Worm (Caenorhabditis elegans) whole organism, L3 larva: ENCODE data around the gene B0491.6.

Source experiments
- aly-2 ChIP-seq: fragments of 150-350 bp; optimal IDR thresholded peaks from 2 replicates; lab custom pipeline; 2014; ENCODE audit warnings: missing biosample characterization, missing genetic modification characterization
- ceh-28 ChIP-seq: fragments of 150-350 bp; optimal IDR thresholded peaks from 2 replicates; lab custom pipeline; 2014; ENCODE audit warnings: missing biosample characterization, missing genetic modification reagents, missing genetic modification characterization
- ceh-82 ChIP-seq: fragments of 150-350 bp; optimal IDR thresholded peaks from 2 replicates; lab custom pipeline; 2014; ENCODE audit warnings: missing biosample characterization, missing genetic modification characterization
- ceh-9 ChIP-seq: sonication (generic microtip); optimal IDR thresholded peaks from 2 replicates; lab custom pipeline; 2018; ENCODE audit warnings: missing biosample characterization, missing genetic modification characterization
- daf-12 ChIP-seq: fragments of 150-350 bp; optimal IDR thresholded peaks from 2 replicates; lab custom pipeline; 2014; ENCODE audit warnings: missing biosample characterization, missing genetic modification reagents, missing genetic modification characterization
- elt-2 ChIP-seq: sonication (generic microtip); optimal IDR thresholded peaks from 2 replicates; lab custom pipeline; 2016; ENCODE audit warnings: missing genetic modification reagents, mild to moderate bottlenecking, missing genetic modification characterization, missing compliant biosample characterization
- eor-1 ChIP-seq, 2 experiments: fragments of 150-350 bp; optimal IDR thresholded peaks; 2 replicates each; lab custom pipeline; 2014 to 2018; ENCODE audit warnings: missing biosample characterization in 2 of 2, missing genetic modification characterization in 2 of 2
- fkh-10 ChIP-seq: sonication (generic microtip); optimal IDR thresholded peaks from 2 replicates; lab custom pipeline; 2017; ENCODE audit warnings: missing biosample characterization, missing genetic modification reagents, missing genetic modification characterization
- fkh-2 ChIP-seq: fragments of 150-350 bp; optimal IDR thresholded peaks from 2 replicates; lab custom pipeline; 2014; ENCODE audit warnings: missing biosample characterization, missing genetic modification reagents, missing genetic modification characterization
- hmg-11 ChIP-seq: sonication (generic microtip); optimal IDR thresholded peaks from 2 replicates; lab custom pipeline; 2016; ENCODE audit warnings: missing genetic modification characterization, missing compliant biosample characterization
- lin-15B ChIP-seq: fragments of 150-350 bp; optimal IDR thresholded peaks from 2 replicates; lab custom pipeline; 2014; ENCODE audit warnings: missing biosample characterization, missing genetic modification characterization
- lin-39 ChIP-seq: fragments of 150-350 bp; optimal IDR thresholded peaks from 2 replicates; lab custom pipeline; 2018; ENCODE audit warnings: missing biosample characterization, missing genetic modification reagents, missing genetic modification characterization
- mdl-1 ChIP-seq: fragments of 150-350 bp; optimal IDR thresholded peaks from 2 replicates; lab custom pipeline; 2014; ENCODE audit warnings: missing biosample characterization, missing genetic modification characterization
- mml-1 ChIP-seq: fragments of 150-350 bp; sonication (generic microtip); optimal IDR thresholded peaks from 3 replicates; lab custom pipeline; 2014; ENCODE audit warnings: missing biosample characterization, missing genetic modification characterization
- nfya-1 ChIP-seq: sonication (generic microtip); optimal IDR thresholded peaks from 2 replicates; lab custom pipeline; 2017; ENCODE audit warnings: missing genetic modification characterization, mild to moderate bottlenecking, missing compliant biosample characterization, antibody characterized with exemption, moderate library complexity; ENCODE audit not compliant: insufficient read depth
- nhr-11 ChIP-seq: fragments of 150-350 bp; optimal IDR thresholded peaks from 2 replicates; lab custom pipeline; 2014; ENCODE audit warnings: missing biosample characterization, missing genetic modification characterization
- nhr-12 ChIP-seq: fragments of 150-350 bp; optimal IDR thresholded peaks from 2 replicates; lab custom pipeline; 2014; ENCODE audit warnings: missing biosample characterization, missing genetic modification characterization
- nhr-23 ChIP-seq: fragments of 150-350 bp; optimal IDR thresholded peaks from 2 replicates; lab custom pipeline; 2014; ENCODE audit warnings: missing biosample characterization, missing genetic modification reagents, missing genetic modification characterization
- nhr-25 ChIP-seq: sonication (generic microtip); optimal IDR thresholded peaks from 2 replicates; lab custom pipeline; 2017; ENCODE audit warnings: missing biosample characterization, missing genetic modification characterization
- nhr-67 ChIP-seq: fragments of 150-350 bp; optimal IDR thresholded peaks from 2 replicates; lab custom pipeline; 2014; ENCODE audit warnings: missing biosample characterization, missing genetic modification characterization
- nhr-76 ChIP-seq: fragments of 150-350 bp; sonication (generic microtip); optimal IDR thresholded peaks from 5 replicates; lab custom pipeline; 2014; ENCODE audit warnings: missing biosample characterization, missing genetic modification characterization
- nhr-77 ChIP-seq: fragments of 150-350 bp; optimal IDR thresholded peaks from 2 replicates; lab custom pipeline; 2014; ENCODE audit warnings: missing biosample characterization, missing genetic modification characterization
- pha-4 ChIP-seq: fragments of 150-350 bp; optimal IDR thresholded peaks from 2 replicates; lab custom pipeline; 2014; ENCODE audit warnings: missing biosample characterization, missing genetic modification reagents, missing genetic modification characterization
- pqm-1 ChIP-seq: fragments of 150-350 bp; optimal IDR thresholded peaks from 2 replicates; lab custom pipeline; 2017; ENCODE audit warnings: missing biosample characterization, missing genetic modification characterization, inconsistent platforms
- sea-2 ChIP-seq: fragments of 150-350 bp; sonication (generic microtip); optimal IDR thresholded peaks from 4 replicates; lab custom pipeline; 2014; ENCODE audit warnings: missing biosample characterization, missing genetic modification reagents, missing genetic modification characterization
- snpc-4 ChIP-seq: fragments of 150-350 bp; optimal IDR thresholded peaks from 2 replicates; lab custom pipeline; 2014; ENCODE audit warnings: missing biosample characterization, missing genetic modification characterization
- tbx-2 ChIP-seq: sonication (generic microtip); optimal IDR thresholded peaks from 2 replicates; lab custom pipeline; 2016; ENCODE audit warnings: mild to moderate bottlenecking, missing genetic modification characterization, missing compliant biosample characterization
- unc-62 ChIP-seq: fragments of 150-350 bp; sonication (generic microtip); optimal IDR thresholded peaks from 4 replicates; lab custom pipeline; 2014; ENCODE audit warnings: missing biosample characterization, missing genetic modification reagents, missing genetic modification characterization
- zag-1 ChIP-seq: fragments of 150-350 bp; optimal IDR thresholded peaks from 2 replicates; lab custom pipeline; 2014; ENCODE audit warnings: missing biosample characterization, missing genetic modification characterization
- ztf-11 ChIP-seq: fragments of 150-350 bp; optimal IDR thresholded peaks from 2 replicates; lab custom pipeline; 2014; ENCODE audit warnings: missing biosample characterization, missing genetic modification characterization
- ztf-4 ChIP-seq: fragments of 150-350 bp; optimal IDR thresholded peaks from 2 replicates; lab custom pipeline; 2014; ENCODE audit warnings: missing biosample characterization, missing genetic modification characterization

Gene B0491.6

DNA sequence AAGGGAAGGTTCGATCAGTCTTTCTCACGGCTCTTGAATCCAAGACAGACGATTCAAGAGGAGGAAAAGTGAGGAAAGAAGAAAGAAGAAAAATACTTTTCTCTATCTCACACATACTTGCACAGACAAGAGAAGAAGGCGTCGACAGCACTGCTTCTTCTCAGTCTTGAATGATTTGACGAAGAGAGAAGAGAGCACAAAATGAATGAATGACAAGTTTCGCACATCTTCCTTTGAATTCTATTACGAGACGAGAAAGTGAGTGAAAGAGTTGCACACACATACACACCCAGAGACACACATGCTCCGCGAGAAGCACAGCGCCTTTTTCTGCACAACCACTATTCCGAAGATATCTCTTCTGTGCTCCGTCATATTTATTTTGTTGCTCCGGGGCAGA is 12.5 kb downstream of the B0491.6 start:
- TF ChIP-seq elt-2 (tag; lab: Kevin White, UChicago) = no peak
- no peak for TF ChIP-seq ztf-11 (tag; lab: Kevin White, UChicago)
- TF ChIP-seq lin-15B (tag; lab: Kevin White, UChicago) = no peak
- TF ChIP-seq lin-39 (tag; lab: Kevin White, UChicago) = peak; percentile 9
- TF ChIP-seq fkh-10 (GFP tag; lab: Kevin White, UChicago) = peak; percentile 67

- TF ChIP-seq ztf-4 (tag; lab: Kevin White, UChicago) (no peak), fkh-10 (GFP tag; lab: Kevin White, UChicago) (no peak), snpc-4 (tag; lab: Kevin White, UChicago) (peak; percentile 66), hmg-11 (tag; lab: Kevin White, UChicago) (no peak), nhr-67 (tag; lab: Kevin White, UChicago) (no peak), mdl-1 (tag; lab: Kevin White, UChicago) (no peak), nhr-77 (tag; lab: Kevin White, UChicago) (no peak), tbx-2 (tag; lab: Kevin White, UChicago) (no peak), unc-62 (GFP tag; lab: Kevin White, UChicago) (no peak), elt-2 (tag; lab: Kevin White, UChicago) (peak; percentile 67), ceh-28 (tag; lab: Kevin White, UChicago) (no peak), nhr-25 (tag; lab: Kevin White, UChicago) (peak; percentile 38), aly-2 (tag; lab: Kevin White, UChicago) (no peak), nhr-76 (tag; lab: Kevin White, UChicago) (no peak)
Observed at ce11 chrII:11333846-11334638, 14.1 kb downstream of the B0491.6 start.

DNA sequence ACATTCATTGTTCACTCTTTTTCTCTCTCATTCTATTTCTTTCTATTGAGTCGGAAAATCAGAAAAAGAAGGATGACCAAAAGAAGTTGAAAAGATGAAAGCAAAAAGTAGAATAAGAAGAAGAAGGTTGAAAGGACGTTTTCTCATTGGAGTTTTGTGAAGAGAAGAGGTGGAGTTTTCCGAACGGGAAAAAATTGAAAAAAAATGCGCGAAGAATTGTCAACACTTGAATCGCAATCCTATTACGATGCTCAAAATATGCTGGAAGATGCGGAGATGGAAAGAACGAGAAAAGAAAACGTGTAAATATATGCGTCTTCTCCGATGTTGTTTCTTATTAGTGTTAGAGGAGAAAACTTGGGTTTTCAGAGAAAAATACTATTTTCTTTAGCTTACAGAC is 14.8 kb downstream of the B0491.6 start:
- TF ChIP-seq ceh-9 (no peak), fkh-10 (GFP tag; lab: Kevin White, UChicago) (peak; percentile 83), fkh-2 (tag; lab: Kevin White, UChicago) (no peak), zag-1 (no peak)

DNA sequence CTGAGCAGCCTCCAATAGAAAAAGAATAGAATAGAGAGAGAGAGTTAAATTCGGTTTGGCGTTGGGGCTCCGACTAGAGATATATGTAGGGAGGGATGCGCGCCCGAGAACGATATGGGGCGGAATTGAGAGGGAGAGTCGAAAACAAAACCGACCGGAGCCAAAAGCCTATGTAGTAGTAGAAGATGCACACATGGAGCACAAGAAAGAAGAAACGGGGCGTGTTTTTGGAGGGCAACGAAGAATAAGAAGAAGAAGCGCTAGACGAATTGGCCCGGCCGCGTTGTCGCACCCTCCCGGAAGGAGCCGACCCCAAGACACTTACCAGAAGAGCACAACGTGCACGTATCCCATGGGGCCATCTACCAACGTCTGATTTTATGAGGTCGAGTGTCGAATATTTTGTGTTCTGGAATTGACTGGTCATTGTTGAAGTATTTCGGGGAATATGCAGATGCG is 19.1 kb downstream of the B0491.6 start, which contains the start of gene tag-180:
Gene tag-180 (minus strand): TSS at position 409 of the 459 bp plus-strand sequence.
- TF ChIP-seq fkh-10 (GFP tag; lab: Kevin White, UChicago) (no peak), pqm-1 (tag; lab: Kevin White, UChicago) (no peak), ceh-9 (no peak), nhr-12 (no peak), nhr-11 (tag; lab: Kevin White, UChicago) (no peak), unc-62 (GFP tag; lab: Kevin White, UChicago) (no peak), pha-4 (tag; lab: Kevin White, UChicago) (no peak)
- TF ChIP-seq, all 47 proteins: peak for 0

DNA sequence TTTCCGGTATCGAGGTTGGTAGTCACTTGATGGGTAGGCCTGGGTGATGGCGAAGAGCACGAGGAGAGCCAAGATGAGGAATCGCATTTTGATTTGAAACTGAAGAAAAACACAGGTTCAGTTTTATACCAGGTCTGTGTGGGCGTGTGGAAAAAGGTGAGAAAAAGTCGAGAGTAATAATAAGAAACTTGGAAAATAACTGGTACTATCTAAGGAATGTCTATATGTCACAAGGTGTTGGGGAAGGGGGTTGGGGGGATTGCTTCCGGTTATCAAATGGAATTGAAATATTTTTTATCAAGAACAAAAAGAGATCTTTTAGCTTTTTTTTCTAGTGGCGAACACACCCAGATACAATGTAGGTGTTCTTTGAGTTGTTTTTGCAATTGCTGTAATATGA is 28.6 kb downstream of the B0491.6 start, which contains the start of gene nlp-51:
Gene nlp-51 (minus strand): TSS at position 101 of the 400 bp plus-strand sequence.
- TF ChIP-seq ceh-82 (tag; lab: Kevin White, UChicago) (no peak), ceh-9 (no peak), mml-1 (tag; lab: Kevin White, UChicago) (no peak), sea-2 (no peak), nhr-76 (tag; lab: Kevin White, UChicago) (no peak), lin-15B (tag; lab: Kevin White, UChicago) (no peak), nfya-1 (tag; lab: Kevin White, UChicago) (no peak), ztf-11 (tag; lab: Kevin White, UChicago) (no peak), ztf-4 (tag; lab: Kevin White, UChicago) (no peak), zag-1 (no peak), elt-2 (tag; lab: Kevin White, UChicago) (no peak), nhr-12 (no peak), aly-2 (tag; lab: Kevin White, UChicago) (no peak), eor-1 (tag; optimal IDR thresholded peaks at IDR 0.05; lab: Kevin White, UChicago) (no peak), lin-39 (tag; lab: Kevin White, UChicago) (no peak), fkh-10 (GFP tag; lab: Kevin White, UChicago) (no peak), tbx-2 (tag; lab: Kevin White, UChicago) (no peak), fkh-2 (tag; lab: Kevin White, UChicago) (no peak), daf-12 (tag; lab: Kevin White, UChicago) (no peak), nhr-23 (tag; lab: Kevin White, UChicago) (no peak)
